Worm (Caenorhabditis elegans) whole organism, young adult: ENCODE results near the gene tsr-1.

Experiments used
- aptf-3 ChIP-seq: fragments of 200-800 bp; sonication (Bioruptor generic); IDR thresholded peaks from 2 replicates; pipeline ENCODE4 v1.3.6; 2022; ENCODE audit warnings: missing genetic modification characterization, missing compliant biosample characterization
- hmg-20 ChIP-seq: fragments of 200-800 bp; sonication (Bioruptor generic); IDR thresholded peaks from 2 replicates; pipeline ENCODE4 v1.3.6; 2022; ENCODE audit warnings: missing genetic modification reagents, missing genetic modification characterization, missing compliant biosample characterization

ce11 chrII:2421185-2421584 lies 52.0 kb downstream of the tsr-1 start:
- TF ChIP-seq hmg-20 (GFP tag; lab: Robert Waterston, UW) (no peak), aptf-3 (no peak)
